Worm (Caenorhabditis elegans) whole organism, young adult: Measurements from ENCODE around the gene sna-3.

ENCODE experiments used
- B0019.2 ChIP-seq: fragments of 200-800 bp; sonication (Bioruptor generic); conservative IDR thresholded peaks from 2 replicates; pipeline ENCODE4 v1.3.6; 2022; ENCODE audit warnings: missing genetic modification reagents, missing genetic modification characterization, missing compliant biosample characterization
- F22D6.2 ChIP-seq: sonication (generic microtip); optimal IDR thresholded peaks from 2 replicates; lab custom pipeline; 2016; ENCODE audit warnings: mild to moderate bottlenecking, missing genetic modification characterization, missing compliant biosample characterization
- F23B12.7 ChIP-seq: sonication (generic microtip); optimal IDR thresholded peaks from 2 replicates; lab custom pipeline; 2017; ENCODE audit warnings: missing genetic modification characterization, mild to moderate bottlenecking, missing compliant biosample characterization, antibody characterized with exemption, moderate library complexity; ENCODE audit not compliant: insufficient read depth
- F33H1.4 ChIP-seq: fragments of 200-800 bp; sonication (Bioruptor generic); IDR thresholded peaks from 2 replicates; pipeline ENCODE4 v1.3.6; 2022; ENCODE audit warnings: missing genetic modification reagents, missing genetic modification characterization, missing compliant biosample characterization
- F49E8.2 ChIP-seq: sonication (generic microtip); optimal IDR thresholded peaks from 3 replicates; lab custom pipeline; 2017; ENCODE audit warnings: missing genetic modification characterization, mild to moderate bottlenecking, missing compliant biosample characterization, antibody characterized with exemption, moderate library complexity; ENCODE audit not compliant: insufficient read depth
- F57C9.4 ChIP-seq: sonication (generic microtip); optimal IDR thresholded peaks from 2 replicates; lab custom pipeline; 2017; ENCODE audit warnings: mild to moderate bottlenecking, missing genetic modification characterization, missing compliant biosample characterization
- K12H6.12 ChIP-seq: fragments of 200-800 bp; sonication (Bioruptor generic); optimal IDR thresholded peaks from 2 replicates; lab custom pipeline; 2018; ENCODE audit warnings: mild to moderate bottlenecking, missing genetic modification characterization, missing compliant biosample characterization
- T26A5.8 ChIP-seq: sonication (generic microtip); optimal IDR thresholded peaks from 2 replicates; lab custom pipeline; 2016; ENCODE audit warnings: missing genetic modification characterization, missing compliant biosample characterization
- Y53F4B.3 ChIP-seq: fragments of 200-800 bp; sonication (Bioruptor generic); IDR thresholded peaks from 2 replicates; pipeline ENCODE4 v1.3.6; 2022; ENCODE audit warnings: missing genetic modification reagents, missing genetic modification characterization, missing compliant biosample characterization
- Y53G8AR.9 ChIP-seq: fragments of 200-800 bp; sonication (Bioruptor generic); conservative IDR thresholded peaks from 2 replicates; pipeline ENCODE4 v1.3.6; 2022; ENCODE audit warnings: missing genetic modification reagents, missing genetic modification characterization, missing compliant biosample characterization
- Y79H2A.3 ChIP-seq: fragments of 200-800 bp; sonication (Bioruptor generic); conservative IDR thresholded peaks from 2 replicates; pipeline ENCODE4 v1.3.6; 2022; ENCODE audit warnings: missing genetic modification reagents, missing genetic modification characterization, missing compliant biosample characterization
- Y95B8A.8 ChIP-seq: fragments of 200-800 bp; sonication (Bioruptor generic); IDR thresholded peaks from 2 replicates; pipeline ENCODE4 v1.3.6; 2022; ENCODE audit warnings: missing genetic modification reagents, missing genetic modification characterization, missing compliant biosample characterization
- ama-1 ChIP-seq, 3 experiments: fragments of 150-350 bp in 1 of 3; sonication (generic microtip) in 2 of 3; optimal IDR thresholded peaks; 2 replicates each; lab custom pipeline; 2014 to 2018; ENCODE audit warnings: missing biosample characterization in 2 of 3, missing genetic modification characterization in 2 of 3, missing genetic modification reagents in 2 of 3
- attf-3 ChIP-seq: fragments of 200-800 bp; sonication (Bioruptor generic); conservative IDR thresholded peaks from 2 replicates; pipeline ENCODE4 v1.3.6; 2022; ENCODE audit warnings: missing genetic modification reagents, missing genetic modification characterization, missing compliant biosample characterization
- attf-5 ChIP-seq: fragments of 200-800 bp; sonication (Bioruptor generic); optimal IDR thresholded peaks from 2 replicates; lab custom pipeline; 2018; ENCODE audit warnings: mild to moderate bottlenecking, missing genetic modification characterization, missing compliant biosample characterization
- attf-6 ChIP-seq: fragments of 200-800 bp; sonication (Bioruptor generic); IDR thresholded peaks from 2 replicates; pipeline ENCODE4 v1.3.6; 2022; ENCODE audit warnings: missing genetic modification reagents, missing genetic modification characterization, missing compliant biosample characterization
- cebp-1 ChIP-seq, 2 experiments: fragments of 200-800 bp in 1 of 2; sonication (Bioruptor generic) in 1 of 2; sonication (generic microtip) in 1 of 2; IDR thresholded peaks in 1 of 2; optimal IDR thresholded peaks in 1 of 2; 2 replicates each; pipeline versions ENCODE4 v1.3.6 to Lab custom; 2017 to 2022; ENCODE audit warnings: missing compliant biosample characterization in 2 of 2, missing genetic modification characterization in 2 of 2, mild to moderate bottlenecking in 1 of 2, missing genetic modification reagents in 1 of 2, moderate library complexity in 1 of 2
- ceh-91 ChIP-seq: fragments of 200-800 bp; sonication (Bioruptor generic); IDR thresholded peaks from 2 replicates; pipeline ENCODE4 v1.3.6; 2022; ENCODE audit warnings: missing genetic modification reagents, missing genetic modification characterization, missing compliant biosample characterization
- dox-1 ChIP-seq: fragments of 200-800 bp; sonication (Bioruptor generic); IDR thresholded peaks from 2 replicates; pipeline ENCODE4 v1.3.6; 2022; ENCODE audit warnings: missing genetic modification reagents, missing genetic modification characterization, missing compliant biosample characterization
- dpl-1 ChIP-seq: fragments of 150-350 bp; optimal IDR thresholded peaks from 2 replicates; lab custom pipeline; 2014; ENCODE audit warnings: missing biosample characterization, missing genetic modification reagents, missing genetic modification characterization
- efl-1 ChIP-seq: fragments of 150-350 bp; optimal IDR thresholded peaks from 2 replicates; lab custom pipeline; 2014; ENCODE audit warnings: missing biosample characterization, missing genetic modification reagents, missing genetic modification characterization
- ekl-4 ChIP-seq: fragments of 200-800 bp; sonication (Bioruptor generic); IDR thresholded peaks from 2 replicates; pipeline ENCODE4 v1.3.6; 2022; ENCODE audit warnings: missing genetic modification reagents, missing genetic modification characterization, missing compliant biosample characterization
- him-1 ChIP-seq: sonication (generic microtip); optimal IDR thresholded peaks from 2 replicates; lab custom pipeline; 2016; ENCODE audit warnings: missing genotype, missing genetic modification reagents, missing genetic modification characterization, missing compliant biosample characterization
- hmg-1.2 ChIP-seq: fragments of 200-800 bp; sonication (Bioruptor generic); IDR thresholded peaks from 2 replicates; pipeline ENCODE4 v1.3.6; 2022; ENCODE audit warnings: missing genetic modification reagents, missing genetic modification characterization, missing compliant biosample characterization
- hsf-1 ChIP-seq: fragments of 200-800 bp; sonication (Bioruptor generic); IDR thresholded peaks from 2 replicates; pipeline ENCODE4 v1.3.6; 2022; ENCODE audit warnings: missing genetic modification reagents, missing genetic modification characterization, missing compliant biosample characterization
- let-607 ChIP-seq, 2 experiments: fragments of 200-800 bp in 1 of 2; sonication (Bioruptor generic) in 1 of 2; sonication (generic microtip) in 1 of 2; optimal IDR thresholded peaks; 2 replicates each; lab custom pipeline; 2016 to 2018; ENCODE audit warnings: mild to moderate bottlenecking in 2 of 2, missing compliant biosample characterization in 2 of 2, missing genetic modification characterization in 2 of 2, moderate library complexity in 2 of 2, missing genotype in 1 of 2
- lin-35 ChIP-seq, 3 experiments: fragments of 150-350 bp in 2 of 3; sonication (generic microtip) in 1 of 3; optimal IDR thresholded peaks; 2 replicates each; lab custom pipeline; 2014 to 2018; ENCODE audit warnings: missing biosample characterization in 3 of 3, missing genetic modification characterization in 3 of 3, missing genetic modification reagents in 3 of 3
- lin-54 ChIP-seq: fragments of 200-800 bp; sonication (Bioruptor generic); optimal IDR thresholded peaks from 2 replicates; lab custom pipeline; 2018; ENCODE audit warnings: mild to moderate bottlenecking, missing genetic modification characterization, missing compliant biosample characterization
- madf-3 ChIP-seq: fragments of 200-800 bp; sonication (Bioruptor generic); IDR thresholded peaks from 2 replicates; pipeline ENCODE4 v1.3.6; 2022; ENCODE audit warnings: missing genetic modification reagents, missing genetic modification characterization, missing compliant biosample characterization
- madf-6 ChIP-seq: fragments of 200-800 bp; sonication (Bioruptor generic); IDR thresholded peaks from 2 replicates; pipeline ENCODE4 v1.3.6; 2022; ENCODE audit warnings: missing genetic modification reagents, missing genetic modification characterization, missing compliant biosample characterization
- madf-8 ChIP-seq: fragments of 200-800 bp; sonication (Bioruptor generic); conservative IDR thresholded peaks from 2 replicates; pipeline ENCODE4 v1.3.6; 2022; ENCODE audit warnings: missing genetic modification reagents, missing genetic modification characterization, missing compliant biosample characterization
- mcd-1 ChIP-seq: fragments of 200-800 bp; sonication (Bioruptor generic); IDR thresholded peaks from 2 replicates; pipeline ENCODE4 v1.3.6; 2022; ENCODE audit warnings: missing genetic modification reagents, missing genetic modification characterization, missing compliant biosample characterization
- nfya-2 ChIP-seq: fragments of 200-800 bp; sonication (Bioruptor generic); IDR thresholded peaks from 2 replicates; pipeline ENCODE4 v1.3.6; 2022; ENCODE audit warnings: missing genetic modification reagents, missing genetic modification characterization, missing compliant biosample characterization
- nhr-27 ChIP-seq: fragments of 200-800 bp; sonication (Bioruptor generic); optimal IDR thresholded peaks from 2 replicates; lab custom pipeline; 2018; ENCODE audit warnings: mild to moderate bottlenecking, missing genetic modification characterization, moderate library complexity, missing compliant biosample characterization
- nhr-80 ChIP-seq: sonication (generic microtip); optimal IDR thresholded peaks from 2 replicates; lab custom pipeline; 2016; ENCODE audit warnings: missing genetic modification characterization, missing compliant biosample characterization
- rcor-1 ChIP-seq: fragments of 200-800 bp; sonication (Bioruptor generic); IDR thresholded peaks from 2 replicates; pipeline ENCODE4 v1.3.6; 2022; ENCODE audit warnings: missing genetic modification reagents, missing genetic modification characterization, missing compliant biosample characterization
- repo-1 ChIP-seq: sonication (generic microtip); optimal IDR thresholded peaks from 2 replicates; lab custom pipeline; 2017; ENCODE audit warnings: mild to moderate bottlenecking, missing genetic modification characterization, missing compliant biosample characterization
- rpc-1 ChIP-seq, 2 experiments: fragments of 150-350 bp in 1 of 2; sonication (generic microtip) in 1 of 2; optimal IDR thresholded peaks; 2 replicates each; lab custom pipeline; 2014 to 2018; ENCODE audit warnings: missing biosample characterization in 1 of 2, missing genetic modification characterization in 1 of 2, missing genetic modification reagents in 1 of 2, missing genotype in 1 of 2
- snpc-4 ChIP-seq, 5 experiments: fragments of 150-350 bp in 1 of 5; sonication (generic microtip) in 4 of 5; optimal IDR thresholded peaks; 2 replicates each; lab custom pipeline; 2014 to 2018; ENCODE audit warnings: missing genetic modification characterization in 5 of 5, missing biosample characterization in 3 of 5, antibody characterized with exemption in 2 of 5, mild to moderate bottlenecking in 2 of 5, missing compliant biosample characterization in 2 of 5, missing genotype in 2 of 5, moderate library complexity in 2 of 5, missing genetic modification reagents in 1 of 5
- tbp1 ChIP-seq: fragments of 200-800 bp; sonication (Bioruptor generic); optimal IDR thresholded peaks from 2 replicates; lab custom pipeline; 2018; ENCODE audit warnings: mild to moderate bottlenecking, missing genetic modification characterization, missing compliant biosample characterization
- tlf-1 ChIP-seq: fragments of 200-800 bp; sonication (Bioruptor generic); optimal IDR thresholded peaks from 2 replicates; lab custom pipeline; 2018; ENCODE audit warnings: mild to moderate bottlenecking, missing genetic modification characterization, missing compliant biosample characterization
- unc-62 ChIP-seq: fragments of 150-350 bp; optimal IDR thresholded peaks from 2 replicates; lab custom pipeline; 2014; ENCODE audit warnings: missing biosample characterization, missing genetic modification reagents, missing genetic modification characterization
- xnd-1 ChIP-seq: sonication (generic microtip); optimal IDR thresholded peaks from 2 replicates; lab custom pipeline; 2016; ENCODE audit warnings: missing genotype, missing genetic modification reagents, missing genetic modification characterization, missing compliant biosample characterization
- ztf-18 ChIP-seq: sonication (generic microtip); optimal IDR thresholded peaks from 2 replicates; lab custom pipeline; 2016; ENCODE audit warnings: missing genotype, mild to moderate bottlenecking, missing genetic modification characterization, missing compliant biosample characterization

Gene sna-3

DNA sequence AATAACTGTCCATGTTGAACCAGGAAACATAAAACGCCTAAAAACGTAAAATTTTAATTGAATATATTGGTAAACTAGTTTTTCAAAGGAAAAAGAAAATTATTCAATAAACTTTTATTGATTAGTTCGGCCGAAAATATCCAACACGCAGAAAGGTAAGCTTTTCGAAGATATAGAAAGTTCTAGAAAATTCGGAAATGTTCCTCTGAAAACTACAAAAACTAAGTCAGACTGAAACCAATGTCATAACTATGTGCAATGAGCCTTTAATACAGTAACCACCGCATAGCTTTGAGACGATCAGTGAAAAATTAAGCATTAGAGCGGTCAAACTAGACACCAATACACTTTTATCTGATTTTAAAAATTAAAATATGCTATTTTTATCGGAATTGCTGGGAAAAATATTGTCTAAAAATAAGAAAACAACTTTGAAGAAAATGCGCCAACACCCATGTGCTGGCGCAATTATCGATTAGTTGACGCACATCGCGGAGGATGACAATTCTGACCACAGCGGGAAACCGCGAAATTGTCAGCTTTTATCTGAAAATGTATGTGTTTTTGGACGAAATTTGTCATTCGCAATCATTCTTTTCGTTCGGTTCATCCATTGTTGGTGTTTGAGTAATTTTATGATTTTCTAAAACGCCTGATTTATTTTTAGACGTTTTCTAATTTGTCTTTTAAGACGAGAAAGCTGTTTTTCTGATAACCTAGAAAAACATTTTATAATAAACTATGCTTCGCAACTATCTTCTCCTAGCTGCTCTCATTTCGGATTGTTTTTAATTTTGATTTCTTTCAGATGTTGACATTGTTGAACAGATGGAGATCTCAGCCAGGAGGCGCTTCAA is 7.4 kb downstream of the sna-3 start, which contains the start of the genes C23G10.7 and rpn-2 (continued):
- TF ChIP-seq snpc-4 (GFP tag; optimal IDR thresholded peaks at IDR 0.05; lab: Kevin White, UChicago) (peak; percentile 1), snpc-4 (tag; optimal IDR thresholded peaks at IDR 0.05; lab: Kevin White, UChicago) (peak in 1 of 4 experiments; percentile 60), attf-5 (GFP tag; lab: Kevin White, UChicago) (peak; percentile 53), lin-54 (peak; percentile 77), tlf-1 (GFP tag; lab: Kevin White, UChicago) (peak; percentile 87), him-1 (tag; lab: Kevin White, UChicago) (peak; percentile 46), Y53G8AR.9 (GFP tag; lab: Robert Waterston, UW) (peak; percentile 69; the same call in 1 of the 2 replicates), repo-1 (tag; lab: Kevin White, UChicago) (no peak), rcor-1 (GFP tag; lab: Robert Waterston, UW) (no peak), efl-1 (GFP tag; lab: Kevin White, UChicago) (peak; percentile 88), ama-1 (optimal IDR thresholded peaks at IDR 0.05; lab: Kevin White, UChicago) (no peak), ama-1 (GFP tag; optimal IDR thresholded peaks at IDR 0.05; lab: Kevin White, UChicago) (no peak), cebp-1 (GFP tag; IDR thresholded peaks at IDR 0.05; lab: Robert Waterston, UW) (no peak), cebp-1 (tag; optimal IDR thresholded peaks at IDR 0.05; lab: Kevin White, UChicago) (peak; percentile 67), tbp1 (GFP tag; lab: Kevin White, UChicago) (peak; percentile 42), dpl-1 (peak; percentile 62), F57C9.4 (tag; lab: Kevin White, UChicago) (no peak), hsf-1 (GFP tag; lab: Robert Waterston, UW) (peak; percentile 98), Y95B8A.8 (no peak; the same call in 1 of the 2 replicates), ceh-91 (GFP tag; lab: Robert Waterston, UW) (peak; percentile 60), Y53F4B.3 (GFP tag; lab: Robert Waterston, UW) (no peak), Y79H2A.3 (no peak), mcd-1 (GFP tag; lab: Robert Waterston, UW) (peak; percentile 72), madf-3 (GFP tag; lab: Robert Waterston, UW) (no peak), let-607 (tag; optimal IDR thresholded peaks at IDR 0.05; lab: Kevin White, UChicago) (peak in 1 of 2 experiments; percentile 48), ztf-18 (tag; lab: Kevin White, UChicago) (peak; percentile 97), nhr-80 (tag; lab: Kevin White, UChicago) (peak; percentile 22), hmg-1.2 (peak; percentile 42; the same call in 1 of the 2 replicates), xnd-1 (tag; lab: Kevin White, UChicago) (peak; percentile 87), T26A5.8 (no peak), nfya-2 (GFP tag; lab: Robert Waterston, UW) (no peak), lin-35 (GFP tag; optimal IDR thresholded peaks at IDR 0.05; lab: Kevin White, UChicago) (peak in 1 of 3 experiments; percentile 80), K12H6.12 (tag; lab: Kevin White, UChicago) (peak; percentile 28), F33H1.4 (GFP tag; lab: Robert Waterston, UW) (peak; percentile 75), rpc-1 (optimal IDR thresholded peaks at IDR 0.05; lab: Kevin White, UChicago) (peak; percentile 30), rpc-1 (tag; optimal IDR thresholded peaks at IDR 0.05; lab: Kevin White, UChicago) (no peak), F22D6.2 (tag; lab: Kevin White, UChicago) (no peak), F49E8.2 (tag; lab: Kevin White, UChicago) (no peak), F23B12.7 (peak; percentile 46), dox-1 (GFP tag; lab: Robert Waterston, UW) (peak; percentile 89), attf-6 (GFP tag; lab: Robert Waterston, UW) (no peak), unc-62 (GFP tag; lab: Kevin White, UChicago) (no peak), B0019.2 (GFP tag; lab: Robert Waterston, UW) (0 out of 2 replicates have a peak, but pooled peaks have one; percentile 29), madf-8 (GFP tag; lab: Robert Waterston, UW) (peak; percentile 66), ekl-4 (GFP tag; lab: Robert Waterston, UW) (peak; percentile 29; the same call in 1 of the 2 replicates), madf-6 (GFP tag; lab: Robert Waterston, UW) (peak; percentile 88), attf-3 (peak; percentile 47; the same call in 1 of the 2 replicates), nhr-27 (tag; lab: Kevin White, UChicago) (no peak)
